Fruit fly (Drosophila melanogaster) whole organism, wandering third instar larva: ENCODE results near the gene PNUTS.

Experiments
- Abd-B ChIP-seq: fragments of >200 bp; optimal IDR thresholded peaks from 2 replicates; lab custom pipeline; 2017; ENCODE audit warnings: missing biosample characterization, missing genetic modification characterization
- CG32264 ChIP-seq: fragments of 200-800 bp; sonication (Bioruptor generic); optimal IDR thresholded peaks from 2 replicates; lab custom pipeline; 2016; ENCODE audit warnings: missing biosample characterization, missing genetic modification characterization
- CG9705 ChIP-seq: fragments of 200-800 bp; sonication (Bioruptor generic); optimal IDR thresholded peaks from 2 replicates; lab custom pipeline; 2018; ENCODE audit warnings: missing biosample characterization, mild to moderate bottlenecking, missing genetic modification characterization
- CrebA ChIP-seq: fragments of 200-800 bp; sonication (Bioruptor generic); optimal IDR thresholded peaks from 2 replicates; lab custom pipeline; 2016; ENCODE audit warnings: missing biosample characterization, mild to moderate bottlenecking, missing genetic modification characterization, borderline replicate concordance
- Dfd ChIP-seq: fragments of >200 bp; optimal IDR thresholded peaks from 2 replicates; lab custom pipeline; 2017; ENCODE audit warnings: missing biosample characterization, missing genetic modification characterization
- Dif ChIP-seq: fragments of 200-275, 200-300 bp; sonication (Bioruptor generic); optimal IDR thresholded peaks from 2 replicates; lab custom pipeline; 2018; ENCODE audit warnings: missing biosample characterization, missing genetic modification characterization; ENCODE audit not compliant: partially characterized antibody
- GATAd ChIP-seq: sonication (Bioruptor generic); optimal IDR thresholded peaks from 2 replicates; lab custom pipeline; 2016; ENCODE audit warnings: missing biosample characterization, missing genetic modification characterization
- HLH106 ChIP-seq: fragments of 200-800 bp; optimal IDR thresholded peaks from 3 replicates; lab custom pipeline; 2019; ENCODE audit warnings: missing biosample characterization, mild to moderate bottlenecking, missing genetic modification characterization, moderate library complexity
- Hnf4 ChIP-seq: fragments of 200-800 bp; sonication (Bioruptor generic); optimal IDR thresholded peaks from 2 replicates; lab custom pipeline; 2016; ENCODE audit warnings: missing biosample characterization, mild to moderate bottlenecking, missing genetic modification characterization
- Hr78 ChIP-seq: fragments of >200 bp; optimal IDR thresholded peaks from 2 replicates; lab custom pipeline; 2017; ENCODE audit warnings: missing biosample characterization, missing genetic modification characterization
- Hr83 ChIP-seq: fragments of 200-300 bp; sonication (Bioruptor generic); optimal IDR thresholded peaks from 2 replicates; lab custom pipeline; 2016; ENCODE audit warnings: missing biosample characterization, mild to moderate bottlenecking, missing genetic modification characterization, moderate library complexity; ENCODE audit not compliant: poor library complexity, severe bottlenecking
- Jra ChIP-seq: sonication (Bioruptor generic); optimal IDR thresholded peaks from 2 replicates; lab custom pipeline; 2016; ENCODE audit warnings: missing biosample characterization, missing genetic modification characterization
- Mio ChIP-seq: sonication (Bioruptor generic); optimal IDR thresholded peaks from 2 replicates; lab custom pipeline; 2016; ENCODE audit warnings: missing biosample characterization, missing genetic modification characterization
- Myc ChIP-seq: fragments of >200 bp; optimal IDR thresholded peaks from 2 replicates; lab custom pipeline; 2017
- N ChIP-seq: fragments of >200 bp; optimal IDR thresholded peaks from 2 replicates; lab custom pipeline; 2018; ENCODE audit warnings: missing biosample characterization, missing external identifiers, missing genetic modification characterization
- OdsH ChIP-seq: fragments of 200-800 bp; sonication (Bioruptor generic); optimal IDR thresholded peaks from 2 replicates; lab custom pipeline; 2016; ENCODE audit warnings: missing biosample characterization, mild to moderate bottlenecking, missing genetic modification characterization
- Rel ChIP-seq, 2 experiments: fragments of 200-800 bp; sonication (Bioruptor generic) in 1 of 2; optimal IDR thresholded peaks; 2 replicates in 1 of 2; 3 replicates in 1 of 2; lab custom pipeline; 2016 to 2019; ENCODE audit warnings: mild to moderate bottlenecking in 2 of 2, missing biosample characterization in 2 of 2, missing genetic modification characterization in 2 of 2, moderate library complexity in 1 of 2
- Sp1 ChIP-seq: fragments of 200-800 bp; sonication (Bioruptor generic); optimal IDR thresholded peaks from 3 replicates; lab custom pipeline; 2019; ENCODE audit warnings: missing biosample characterization, mild to moderate bottlenecking, missing genetic modification characterization, moderate library complexity
- Vsx2 ChIP-seq: fragments of 200-300, 225-300 bp; sonication (Bioruptor generic); optimal IDR thresholded peaks from 2 replicates; lab custom pipeline; 2018; ENCODE audit warnings: missing biosample characterization, missing genetic modification characterization; ENCODE audit not compliant: partially characterized antibody
- br ChIP-seq: fragments of 200-800 bp; sonication (Bioruptor generic); optimal IDR thresholded peaks from 2 replicates; lab custom pipeline; 2016; ENCODE audit warnings: missing biosample characterization, missing genetic modification characterization
- brk ChIP-seq: fragments of 200-800 bp; sonication (Bioruptor generic); optimal IDR thresholded peaks from 2 replicates; lab custom pipeline; 2016; ENCODE audit warnings: missing biosample characterization, mild to moderate bottlenecking, missing genetic modification characterization
- dl ChIP-seq, 2 experiments: fragments of 175-275, 200-275 bp in 1 of 2; fragments of 200-275 bp in 1 of 2; sonication (Bioruptor generic); optimal IDR thresholded peaks; lab custom pipeline; 2018; ENCODE audit warnings: mild to moderate bottlenecking in 2 of 2, missing biosample characterization in 2 of 2, missing genetic modification characterization in 2 of 2, moderate library complexity in 2 of 2; ENCODE audit not compliant: partially characterized antibody in 2 of 2, insufficient read depth in 1 of 2
- dmrt93B ChIP-seq: fragments of 200-800 bp; sonication (Bioruptor generic); optimal IDR thresholded peaks from 2 replicates; lab custom pipeline; 2018; ENCODE audit warnings: missing biosample characterization, mild to moderate bottlenecking, missing genetic modification characterization
- dsf ChIP-seq: sonication (Bioruptor generic); optimal IDR thresholded peaks from 2 replicates; lab custom pipeline; 2016; ENCODE audit warnings: missing biosample characterization, missing genetic modification characterization, borderline replicate concordance
- ey ChIP-seq: fragments of 200-800 bp; sonication (Bioruptor generic); optimal IDR thresholded peaks from 2 replicates; lab custom pipeline; 2016; ENCODE audit warnings: missing biosample characterization, missing genetic modification characterization
- foxo ChIP-seq, 2 experiments: fragments of 200-800 bp; sonication (Bioruptor generic); optimal IDR thresholded peaks; 2 replicates in 1 of 2; 3 replicates in 1 of 2; lab custom pipeline; 2016 to 2017; ENCODE audit warnings: missing biosample characterization in 2 of 2, missing genetic modification characterization in 2 of 2
- fru ChIP-seq: fragments of 200-800 bp; sonication (Bioruptor generic); optimal IDR thresholded peaks from 3 replicates; lab custom pipeline; 2016; ENCODE audit warnings: missing biosample characterization, mild to moderate bottlenecking, missing genetic modification characterization
- h ChIP-seq: fragments of 200-800 bp; sonication (Bioruptor generic); optimal IDR thresholded peaks from 3 replicates; lab custom pipeline; 2016; ENCODE audit warnings: missing biosample characterization, mild to moderate bottlenecking, missing genetic modification characterization
- jim ChIP-seq: fragments of 175-275, 200-325 bp; sonication (Bioruptor generic); optimal IDR thresholded peaks from 2 replicates; lab custom pipeline; 2016; ENCODE audit warnings: missing biosample characterization, mild to moderate bottlenecking, missing genetic modification characterization
- lola ChIP-seq: fragments of >200 bp; optimal IDR thresholded peaks from 2 replicates; lab custom pipeline; 2017; ENCODE audit warnings: missing biosample characterization, missing genetic modification characterization
- pan ChIP-seq: fragments of >200 bp; optimal IDR thresholded peaks from 2 replicates; lab custom pipeline; 2017
- psq ChIP-seq: fragments of 200-800 bp; sonication (Bioruptor generic); optimal IDR thresholded peaks from 3 replicates; lab custom pipeline; 2017; ENCODE audit warnings: missing biosample characterization, mild to moderate bottlenecking, missing genetic modification characterization, moderate library complexity
- rgr ChIP-seq: fragments of 200-800 bp; sonication (Bioruptor generic); optimal IDR thresholded peaks from 3 replicates; lab custom pipeline; 2016; ENCODE audit warnings: missing biosample characterization, mild to moderate bottlenecking, missing genetic modification characterization
- sage ChIP-seq: fragments of 200-800 bp; sonication (Bioruptor generic); optimal IDR thresholded peaks from 2 replicates; lab custom pipeline; 2016; ENCODE audit warnings: missing biosample characterization, mild to moderate bottlenecking, missing genetic modification characterization
- sv ChIP-seq: fragments of 200-800 bp; sonication (Bioruptor generic); optimal IDR thresholded peaks from 3 replicates; lab custom pipeline; 2016; ENCODE audit warnings: missing biosample characterization, missing genetic modification characterization
- tai ChIP-seq: sonication (Bioruptor generic); optimal IDR thresholded peaks from 2 replicates; lab custom pipeline; 2016; ENCODE audit warnings: missing biosample characterization, missing genetic modification characterization
- usp ChIP-seq: fragments of >200 bp; optimal IDR thresholded peaks from 2 replicates; lab custom pipeline; 2017; ENCODE audit warnings: missing biosample characterization, missing genetic modification characterization
- woc ChIP-seq: sonication (Bioruptor generic); optimal IDR thresholded peaks from 2 replicates; lab custom pipeline; 2016; ENCODE audit warnings: missing biosample characterization, mild to moderate bottlenecking, missing genetic modification characterization

Gene PNUTS

dm6 chr2L:843850-844791 is 26.1 kb upstream of the PNUTS start:
- TF ChIP-seq h (peak; percentile 2), foxo (GFP tag; optimal IDR thresholded peaks at IDR 0.05; lab: Kevin White, UChicago) (no peak)

dm6 chr2L:845341-846004 is 24.8 kb upstream of the PNUTS start:
- TF ChIP-seq woc (GFP tag; lab: Kevin White, UChicago) (peak; percentile 36), Hnf4 (GFP tag; lab: Kevin White, UChicago) (peak; percentile 64), ey (GFP tag; lab: Kevin White, UChicago) (peak; percentile 83), HLH106 (peak; percentile 59), foxo (GFP tag; optimal IDR thresholded peaks at IDR 0.05; lab: Kevin White, UChicago) (peak in 1 of 2 experiments; percentile 70), Myc (lab: Kevin White, UChicago) (no peak), Jra (GFP tag; lab: Kevin White, UChicago) (no peak), dmrt93B (GFP tag; lab: Kevin White, UChicago) (peak; percentile 37), Hr83 (GFP tag; lab: Kevin White, UChicago) (no peak), pan (no peak), Dfd (GFP tag; lab: Kevin White, UChicago) (no peak), rgr (GFP tag; lab: Kevin White, UChicago) (peak; percentile 78), sv (GFP tag; lab: Kevin White, UChicago) (peak; percentile 79), brk (GFP tag; lab: Kevin White, UChicago) (no peak), Dif (GFP tag; lab: Kevin White, UChicago) (no peak), dl (GFP tag; optimal IDR thresholded peaks at IDR 0.05; lab: Kevin White, UChicago; ENCODE audit: insufficient read depth in 1 of 2, partially characterized antibody in 2 of 2) (no peak), CG32264 (peak; percentile 32), psq (GFP tag; lab: Kevin White, UChicago) (peak; percentile 53), br (GFP tag; lab: Kevin White, UChicago) (peak; percentile 79), h (peak; percentile 64), lola (GFP tag; lab: Kevin White, UChicago) (no peak), Hr78 (no peak), Sp1 (GFP tag; lab: Kevin White, UChicago) (peak; percentile 46), tai (GFP tag; lab: Kevin White, UChicago) (no peak), usp (GFP tag; lab: Kevin White, UChicago) (no peak), Mio (GFP tag; lab: Kevin White, UChicago) (no peak), jim (GFP tag; lab: Kevin White, UChicago) (no peak), fru (GFP tag; lab: Kevin White, UChicago) (peak; percentile 73), GATAd (GFP tag; lab: Kevin White, UChicago) (no peak), Abd-B (GFP tag; lab: Kevin White, UChicago) (no peak), sage (GFP tag; lab: Kevin White, UChicago) (no peak), OdsH (GFP tag; lab: Kevin White, UChicago) (peak; percentile 69), CG9705 (GFP tag; lab: Kevin White, UChicago) (no peak), CrebA (no peak), dsf (no peak), Vsx2 (GFP tag; lab: Kevin White, UChicago) (no peak), Rel (GFP tag; optimal IDR thresholded peaks at IDR 0.05; lab: Kevin White, UChicago) (no peak), Rel (tag; optimal IDR thresholded peaks at IDR 0.05; lab: Kevin White, UChicago) (no peak), N (GFP tag; lab: Kevin White, UChicago) (no peak)
